Fruit fly (Drosophila melanogaster) whole organism: ENCODE measurements around the gene Doa.

Experiments
- CG8478 ChIP-seq: fragments of >200 bp; optimal IDR thresholded peaks from 2 replicates; lab custom pipeline; 2018; ENCODE audit warnings: inconsistent platforms
- Dll ChIP-seq: fragments of >200 bp; optimal IDR thresholded peaks from 2 replicates; lab custom pipeline; 2017
- EcR ChIP-seq, 2 experiments: fragments of >200 bp; optimal IDR thresholded peaks; 2 replicates each; lab custom pipeline; 2017; ENCODE audit warnings: missing biosample characterization in 2 of 2, missing genetic modification characterization in 2 of 2, missing genetic modification reagents in 2 of 2
- pan ChIP-seq: fragments of >200 bp; optimal IDR thresholded peaks from 2 replicates; lab custom pipeline; 2017
- psq ChIP-seq: fragments of >200 bp; optimal IDR thresholded peaks from 2 replicates; lab custom pipeline; 2017
- usp ChIP-seq: fragments of >200 bp; optimal IDR thresholded peaks from 2 replicates; lab custom pipeline; 2017; ENCODE audit warnings: missing biosample characterization, missing genetic modification characterization, mixed read lengths

Gene Doa

DNA sequence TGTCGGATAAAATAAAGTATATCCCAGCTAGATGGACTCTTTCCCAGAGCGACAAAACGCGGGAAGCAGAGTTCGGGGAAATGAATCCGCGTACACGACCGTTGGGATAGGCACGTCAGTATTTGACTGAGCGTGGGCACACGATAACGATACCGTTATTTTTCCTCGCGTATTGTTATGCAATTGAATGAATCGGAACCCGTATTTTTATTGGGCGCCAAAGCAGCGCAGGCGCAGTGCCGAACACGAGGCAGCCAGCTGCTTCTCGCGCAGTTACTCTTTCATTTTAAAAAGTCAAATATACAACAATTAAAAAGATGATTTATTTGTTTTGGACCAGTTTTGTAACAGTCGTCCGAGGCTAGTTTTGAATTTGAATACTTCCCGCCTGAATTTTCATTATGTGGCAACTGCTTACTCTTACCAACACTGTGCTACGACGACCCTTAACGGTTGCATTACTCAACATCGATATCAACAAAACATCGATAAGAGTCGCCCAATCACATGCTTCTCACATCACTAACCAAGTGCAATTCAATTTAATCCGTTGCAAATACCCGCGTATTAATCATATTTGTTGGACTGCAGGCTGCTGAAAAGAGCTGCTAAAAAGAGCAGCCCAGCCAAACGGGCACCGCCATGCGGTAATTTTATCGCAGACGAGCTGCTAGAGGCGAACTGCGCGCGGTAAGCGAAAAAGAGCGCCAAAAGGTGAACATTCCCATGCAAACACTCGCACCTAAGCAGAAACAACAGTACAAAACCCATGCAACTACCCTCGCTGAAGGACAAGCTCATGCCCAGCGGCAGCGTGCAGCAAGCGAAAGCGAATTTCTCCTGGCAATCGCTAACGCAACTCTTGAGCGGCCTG is at the start of gene Doa, which contains the start of gene CG33203:
Gene Doa (plus strand): TSS at position 515 of the 874 bp plus-strand sequence.
Gene CG33203 (minus strand): TSS at position 151 of the 874 bp plus-strand sequence.
- TF ChIP-seq pan (lab: Kevin White, UChicago) = no peak
- no peak for TF ChIP-seq usp (GFP tag; lab: Kevin White, UChicago)
- no peak for TF ChIP-seq psq
- no peak for TF ChIP-seq Dll (lab: Kevin White, UChicago)
- no peak for TF ChIP-seq CG8478 (lab: Kevin White, UChicago)
- TF ChIP-seq EcR (GFP tag; optimal IDR thresholded peaks at IDR 0.05; lab: Kevin White, UChicago) = no peak

DNA sequence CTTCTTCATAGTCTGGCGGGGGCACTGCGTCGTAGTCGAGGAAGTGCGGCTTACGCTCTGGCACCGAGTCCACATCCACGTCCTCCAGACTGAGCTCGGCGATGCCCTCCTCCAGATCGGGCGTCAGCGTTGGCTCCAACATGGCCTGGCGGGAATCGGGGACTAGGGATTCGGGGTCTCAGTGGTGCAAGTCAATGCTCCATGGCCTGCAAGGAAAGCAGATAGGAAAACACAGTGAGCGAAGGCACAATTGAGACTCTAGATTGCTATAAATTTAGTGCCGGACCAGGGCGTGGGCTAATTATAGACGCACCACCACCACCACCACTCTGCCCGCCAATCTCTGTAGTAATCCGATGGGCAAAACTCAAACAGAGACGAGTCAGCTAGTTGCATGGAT is 47.3 kb upstream of the Doa start:
- TF ChIP-seq CG8478 (lab: Kevin White, UChicago) (no peak), usp (GFP tag; lab: Kevin White, UChicago) (no peak), Dll (lab: Kevin White, UChicago) (no peak), psq (no peak), EcR (GFP tag; optimal IDR thresholded peaks at IDR 0.05; lab: Kevin White, UChicago) (no peak), pan (lab: Kevin White, UChicago) (no peak)

DNA sequence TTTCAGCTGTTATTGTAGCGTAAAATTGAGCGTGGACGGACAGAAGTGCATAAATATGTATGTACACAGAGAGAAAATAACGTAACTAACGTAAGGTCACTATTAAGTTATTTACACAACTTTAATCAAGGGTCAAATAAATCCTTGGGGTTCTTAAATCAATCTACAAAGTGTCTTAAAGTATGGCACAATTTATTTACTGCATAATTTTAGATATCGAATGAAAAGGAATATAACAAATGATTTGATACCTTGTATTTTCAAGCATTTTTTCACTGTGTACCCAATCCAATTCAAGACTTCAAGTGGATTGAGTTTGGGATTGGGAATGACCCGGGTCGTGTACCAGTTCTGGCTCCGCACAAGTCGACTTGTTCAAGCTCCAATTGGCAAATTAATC is 45.9 kb upstream of the Doa start:
- TF ChIP-seq pan (lab: Kevin White, UChicago) (no peak), Dll (lab: Kevin White, UChicago) (no peak), psq (no peak), usp (GFP tag; lab: Kevin White, UChicago) (no peak), EcR (GFP tag; optimal IDR thresholded peaks at IDR 0.05; lab: Kevin White, UChicago) (no peak), CG8478 (lab: Kevin White, UChicago) (no peak)

DNA sequence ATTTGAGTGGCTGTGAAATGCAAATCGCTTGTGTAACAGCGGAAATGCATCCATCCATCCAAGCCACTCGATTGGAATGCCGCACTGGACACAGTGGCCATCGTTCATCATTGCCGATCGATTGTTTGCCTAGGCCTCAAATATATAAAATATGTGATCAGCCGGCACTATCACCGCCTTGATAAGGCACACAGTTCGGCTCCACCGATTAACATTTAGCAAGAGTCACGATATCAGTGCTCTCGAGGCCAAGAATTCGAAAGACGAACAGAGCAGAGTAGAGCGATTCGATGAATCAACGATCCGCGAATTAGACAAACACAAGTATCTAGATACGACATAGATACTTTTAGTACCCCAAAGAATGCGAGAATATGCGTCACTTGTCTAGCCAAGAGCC is 45.4 kb upstream of the Doa start:
- TF ChIP-seq CG8478 (lab: Kevin White, UChicago) (no peak), usp (GFP tag; lab: Kevin White, UChicago) (no peak), pan (lab: Kevin White, UChicago) (no peak), psq (no peak), Dll (lab: Kevin White, UChicago) (no peak), EcR (GFP tag; optimal IDR thresholded peaks at IDR 0.05; lab: Kevin White, UChicago) (no peak)

DNA sequence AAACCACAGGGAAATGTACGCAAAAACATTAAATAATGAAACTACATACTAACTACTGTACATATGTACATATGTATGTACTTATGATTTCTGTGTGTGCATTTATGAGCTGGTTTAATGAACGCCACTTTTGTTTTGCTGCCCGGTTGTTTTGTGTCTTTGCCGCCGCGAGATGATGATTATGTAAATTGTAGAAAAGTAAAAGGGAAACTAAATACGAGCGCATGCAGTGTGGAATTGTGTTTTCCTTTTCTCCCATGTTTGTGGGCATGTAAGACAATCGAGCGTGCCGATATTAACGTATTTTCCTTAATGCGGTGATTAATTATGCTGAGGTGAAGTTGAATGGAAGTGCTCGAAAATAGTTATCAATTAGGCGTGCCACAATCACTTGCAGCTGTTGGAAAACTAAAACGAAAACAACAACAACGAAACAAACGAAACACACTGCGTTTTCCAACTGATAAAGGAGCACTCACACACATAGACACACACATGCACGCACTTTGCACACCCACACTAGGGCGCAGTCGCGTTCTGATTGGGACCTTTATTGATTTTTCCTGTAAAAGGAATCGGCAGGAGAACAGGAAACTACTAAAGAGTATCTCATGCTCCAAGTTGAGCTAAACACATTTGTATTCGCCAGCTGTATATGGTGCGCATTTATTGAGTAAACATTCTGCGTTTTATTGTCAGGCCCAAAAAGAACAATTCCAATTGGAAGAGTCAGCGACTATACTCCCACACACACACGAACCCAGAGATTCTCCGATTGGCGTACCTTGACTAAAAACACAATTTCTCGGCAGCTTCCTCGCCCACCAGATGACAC is 43.9 kb upstream of the Doa start:
- no peak for TF ChIP-seq usp (GFP tag; lab: Kevin White, UChicago)
- no peak for TF ChIP-seq psq
- no peak for TF ChIP-seq CG8478 (lab: Kevin White, UChicago)
- TF ChIP-seq pan (lab: Kevin White, UChicago) = no peak
- TF ChIP-seq EcR (GFP tag; optimal IDR thresholded peaks at IDR 0.05; lab: Kevin White, UChicago) = no peak
- no peak for TF ChIP-seq Dll (lab: Kevin White, UChicago)

DNA sequence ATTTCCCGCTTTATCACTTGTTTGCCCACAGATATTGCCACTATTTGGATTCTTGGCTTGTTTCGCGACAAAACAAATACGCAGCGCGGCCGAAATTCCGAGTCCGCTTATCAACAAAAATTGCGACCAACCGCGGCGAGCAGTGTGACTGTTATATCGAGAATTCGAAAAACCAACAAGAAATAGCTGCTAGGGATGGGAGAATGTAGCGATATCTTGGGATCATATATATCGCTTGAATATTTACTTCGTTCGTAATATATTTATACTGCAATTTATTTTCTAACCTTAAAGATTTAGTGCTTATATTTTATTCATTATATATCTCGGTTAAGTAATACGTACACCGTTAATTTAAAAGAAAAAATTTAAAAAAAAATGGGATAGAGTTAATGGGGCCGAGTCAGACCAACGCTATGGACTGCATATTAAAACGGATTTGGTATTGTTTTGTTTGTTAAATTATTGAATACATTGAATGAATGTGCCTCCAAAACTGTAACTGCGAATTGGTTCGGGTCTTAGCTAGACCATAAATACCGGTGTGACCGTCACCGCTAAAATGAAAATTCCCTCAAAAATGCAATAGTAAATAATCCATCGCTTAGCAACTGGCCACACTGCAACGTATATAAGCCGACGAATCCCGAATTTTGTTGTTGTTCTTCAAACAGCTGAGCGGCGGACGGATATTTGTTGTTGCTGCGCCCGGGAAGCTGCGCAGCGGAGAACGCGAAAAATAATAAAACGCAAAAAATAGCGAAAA is 43.1 kb upstream of the Doa start, which contains the start of the genes Apc and spg:
Gene Apc (minus strand): TSS at position 138 of the 766 bp plus-strand sequence.
Gene spg (plus strand): TSS at position 660 of the 766 bp plus-strand sequence.
- TF ChIP-seq pan (lab: Kevin White, UChicago) = no peak
- TF ChIP-seq EcR (GFP tag; optimal IDR thresholded peaks at IDR 0.05; lab: Kevin White, UChicago) = no peak
- TF ChIP-seq CG8478 (lab: Kevin White, UChicago) = no peak
- no peak for TF ChIP-seq Dll (lab: Kevin White, UChicago)
- TF ChIP-seq psq = no peak
- TF ChIP-seq usp (GFP tag; lab: Kevin White, UChicago) = no peak

DNA sequence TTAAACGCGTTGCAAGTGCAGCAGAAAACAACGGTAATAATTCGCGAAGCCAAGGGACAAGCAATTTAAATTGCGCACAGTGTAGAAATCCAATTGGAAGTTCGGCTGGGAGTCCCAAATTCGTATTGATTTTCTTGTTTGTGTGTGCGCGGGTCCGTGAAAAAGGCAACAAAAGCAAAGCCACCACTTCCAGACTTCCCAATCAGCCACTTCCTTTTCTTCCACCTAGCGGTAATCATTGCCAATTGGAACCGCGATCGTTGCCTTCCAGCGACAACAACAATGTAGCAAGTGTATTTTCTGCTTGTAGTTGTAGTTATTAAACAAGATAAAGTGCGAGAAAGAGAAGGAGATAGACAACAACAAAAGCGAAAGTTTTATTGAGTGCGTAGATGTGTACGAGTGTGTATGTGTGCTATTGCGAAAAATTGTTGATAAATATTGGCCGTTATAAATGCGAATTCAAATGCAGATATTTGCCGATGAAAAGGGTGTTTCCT is 42.4 kb upstream of the Doa start:
- no peak for TF ChIP-seq psq
- no peak for TF ChIP-seq pan (lab: Kevin White, UChicago)
- no peak for TF ChIP-seq usp (GFP tag; lab: Kevin White, UChicago)
- TF ChIP-seq EcR (GFP tag; optimal IDR thresholded peaks at IDR 0.05; lab: Kevin White, UChicago) = no peak
- no peak for TF ChIP-seq Dll (lab: Kevin White, UChicago)
- TF ChIP-seq CG8478 (lab: Kevin White, UChicago) = no peak

DNA sequence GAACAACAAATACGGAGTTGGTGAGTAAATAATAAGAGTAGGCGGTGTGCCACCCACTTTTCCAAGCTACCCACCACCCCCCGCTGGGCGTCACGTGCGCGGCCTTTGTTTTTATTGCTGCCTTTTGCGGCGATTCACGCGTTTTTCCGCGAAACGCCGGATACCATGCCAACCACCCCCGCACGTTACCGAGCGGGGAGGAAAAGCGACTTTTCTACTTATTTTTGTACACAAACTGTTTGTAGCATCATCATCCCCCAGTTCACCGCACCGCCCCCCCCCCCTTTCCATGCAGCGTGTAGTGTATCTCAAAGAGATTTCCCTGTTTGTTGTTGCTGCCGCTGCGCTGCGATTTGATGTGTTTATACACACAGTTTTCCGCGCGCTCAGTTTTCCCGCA is 41.9 kb upstream of the Doa start:
- TF ChIP-seq psq = no peak
- no peak for TF ChIP-seq pan (lab: Kevin White, UChicago)
- no peak for TF ChIP-seq Dll (lab: Kevin White, UChicago)
- TF ChIP-seq CG8478 (lab: Kevin White, UChicago) = no peak
- TF ChIP-seq usp (GFP tag; lab: Kevin White, UChicago) = no peak
- no peak for TF ChIP-seq EcR (GFP tag; optimal IDR thresholded peaks at IDR 0.05; lab: Kevin White, UChicago)

DNA sequence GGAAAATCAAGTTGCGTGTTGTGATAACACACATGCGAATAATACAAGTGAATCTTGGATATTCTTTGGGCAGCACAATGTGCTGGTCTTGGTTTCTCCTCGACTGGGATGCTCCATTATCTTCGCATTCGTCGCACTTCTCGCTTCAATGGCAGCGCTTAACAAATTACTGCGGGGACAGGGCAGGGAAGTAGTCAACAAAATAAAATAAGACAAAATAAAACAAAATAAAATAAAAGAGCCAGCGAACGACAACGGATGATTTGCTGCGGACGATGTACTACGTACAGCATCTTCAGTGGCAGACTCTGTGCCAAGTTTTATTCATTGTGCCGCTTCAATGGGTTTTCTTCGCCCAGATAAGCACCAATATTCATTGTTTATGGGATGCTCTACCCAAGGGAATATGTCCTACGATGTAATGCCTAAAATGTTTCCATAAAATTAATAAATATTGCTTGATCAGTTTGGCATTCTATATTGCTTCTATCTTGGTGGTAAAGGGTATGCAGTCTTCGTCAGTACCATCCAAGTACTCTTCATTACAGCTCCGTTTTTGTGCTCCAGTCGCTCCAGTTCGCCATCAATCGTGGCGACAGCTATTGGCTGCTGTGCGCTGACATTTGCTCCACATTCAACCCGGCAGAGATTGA is 40.9 kb upstream of the Doa start:
- TF ChIP-seq EcR (GFP tag; optimal IDR thresholded peaks at IDR 0.05; lab: Kevin White, UChicago) = peak in 1 of 2 experiments; percentile 22
- TF ChIP-seq psq = no peak
- TF ChIP-seq pan (lab: Kevin White, UChicago) = peak; percentile 48
